Worm (Caenorhabditis elegans): ENCODE data around the gene sra-13.

DNA sequence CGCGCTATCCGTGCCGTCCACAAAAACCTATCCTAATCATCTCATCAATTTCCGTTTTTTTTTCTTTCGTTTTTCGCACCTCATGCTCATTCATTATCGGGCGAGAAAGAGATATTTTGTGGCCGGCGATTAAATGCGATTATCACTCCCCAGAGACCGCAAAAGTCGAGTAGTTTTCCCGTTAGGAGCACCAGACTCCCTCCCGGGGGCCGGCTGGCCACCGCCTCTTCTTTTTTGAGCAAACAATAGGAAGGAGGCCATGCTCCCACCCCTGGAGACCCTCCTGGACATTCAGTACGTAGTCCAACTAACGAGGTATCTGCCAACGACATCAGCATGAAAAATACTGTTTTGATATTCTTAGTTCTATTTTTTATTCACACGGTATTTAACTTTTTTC lies 47.0 kb upstream of the sra-13 start, which contains the start of gene M195.2:
- TF ChIP-seq dpl-1 (GFP tag; optimal IDR thresholded peaks at IDR 0.05) (no peak), nfya-2 (GFP tag; IDR thresholded peaks at IDR 0.05) (no peak), F10E7.11 (tag; optimal IDR thresholded peaks at IDR 0.05) (no peak), egl-18 (GFP tag; IDR thresholded peaks at IDR 0.05) (no peak), egrh-3 (GFP tag; IDR thresholded peaks at IDR 0.05) (no peak), nfyb-1 (GFP tag; IDR thresholded peaks at IDR 0.05) (no peak), madf-6 (GFP tag; IDR thresholded peaks at IDR 0.05) (no peak), ztf-25 (GFP tag; IDR thresholded peaks at IDR 0.05) (no peak), efl-1 (GFP tag; optimal IDR thresholded peaks at IDR 0.05) (no peak), C06A6.2 (GFP tag; conservative IDR thresholded peaks at IDR 0.05) (no peak), tbp1 (GFP tag; optimal IDR thresholded peaks at IDR 0.05) (no peak)

Measured in whole organism, young adult.